Worm (Caenorhabditis elegans) whole organism, L2 larva: ENCODE data around the gene Y40A1A.3.
"Not testable (repeated sequence)": the region's sequence is repeated elsewhere in the genome, so short reads cannot be mapped to it uniquely, and the experiment has no call there.

Source experiments
- R02D3.7 ChIP-seq: fragments of 150-350 bp; optimal IDR thresholded peaks from 2 replicates; lab custom pipeline; 2014; ENCODE audit warnings: missing biosample characterization, missing genetic modification characterization
- Y55F3AM.14 ChIP-seq: fragments of 200-800 bp; sonication (Bioruptor generic); optimal IDR thresholded peaks from 2 replicates; lab custom pipeline; 2018; ENCODE audit warnings: mild to moderate bottlenecking, missing genetic modification characterization, missing compliant biosample characterization
- aly-2 ChIP-seq: fragments of 150-350 bp; optimal IDR thresholded peaks from 2 replicates; lab custom pipeline; 2014; ENCODE audit warnings: missing biosample characterization, missing genetic modification characterization
- ama-1 ChIP-seq: fragments of 150-350 bp; optimal IDR thresholded peaks from 2 replicates; lab custom pipeline; 2018; ENCODE audit warnings: inconsistent platforms
- blmp-1 ChIP-seq: sonication (generic microtip); optimal IDR thresholded peaks from 2 replicates; lab custom pipeline; 2017; ENCODE audit warnings: missing genetic modification characterization, mild to moderate bottlenecking, missing compliant biosample characterization, antibody characterized with exemption, moderate library complexity; ENCODE audit not compliant: insufficient read depth
- ceh-82 ChIP-seq: fragments of 150-350 bp; optimal IDR thresholded peaks from 2 replicates; lab custom pipeline; 2014; ENCODE audit warnings: missing biosample characterization, missing genetic modification characterization
- crh-2 ChIP-seq: sonication (generic microtip); optimal IDR thresholded peaks from 2 replicates; lab custom pipeline; 2017; ENCODE audit warnings: missing biosample characterization, missing genetic modification characterization
- dmd-4 ChIP-seq: sonication (generic microtip); optimal IDR thresholded peaks from 2 replicates; lab custom pipeline; 2017; ENCODE audit warnings: missing biosample characterization, missing genetic modification characterization
- elt-1 ChIP-seq: fragments of 150-350 bp; optimal IDR thresholded peaks from 2 replicates; lab custom pipeline; 2014; ENCODE audit warnings: missing biosample characterization, missing genetic modification characterization
- fos-1 ChIP-seq: fragments of 150-350 bp; optimal IDR thresholded peaks from 2 replicates; lab custom pipeline; 2014; ENCODE audit warnings: missing biosample characterization, missing genetic modification characterization
- lin-11 ChIP-seq: fragments of 150-350 bp; sonication (generic microtip); optimal IDR thresholded peaks from 2 replicates; lab custom pipeline; 2014; ENCODE audit warnings: missing biosample characterization, missing genetic modification characterization, inconsistent platforms, mixed read lengths
- lin-13 ChIP-seq: fragments of 150-350 bp; optimal IDR thresholded peaks from 2 replicates; lab custom pipeline; 2014; ENCODE audit warnings: missing biosample characterization, missing genetic modification reagents, missing genetic modification characterization
- lsy-2 ChIP-seq, 2 experiments: fragments of 150-350 bp in 1 of 2; sonication (generic microtip) in 1 of 2; optimal IDR thresholded peaks; 2 replicates each; lab custom pipeline; 2014 to 2017; ENCODE audit warnings: missing biosample characterization in 2 of 2, missing genetic modification characterization in 2 of 2
- mbf-1 ChIP-seq: sonication (generic microtip); optimal IDR thresholded peaks from 2 replicates; lab custom pipeline; 2017; ENCODE audit warnings: missing biosample characterization, missing genetic modification characterization
- mdl-1 ChIP-seq, 2 experiments: fragments of 150-350 bp in 1 of 2; sonication (generic microtip) in 1 of 2; optimal IDR thresholded peaks; 2 replicates each; lab custom pipeline; 2017; ENCODE audit warnings: missing biosample characterization in 2 of 2, missing genetic modification characterization in 2 of 2
- nhr-11 ChIP-seq: fragments of 150-350 bp; optimal IDR thresholded peaks from 2 replicates; lab custom pipeline; 2014; ENCODE audit warnings: missing biosample characterization, missing genetic modification characterization
- nhr-12 ChIP-seq: fragments of 150-350 bp; optimal IDR thresholded peaks from 2 replicates; lab custom pipeline; 2014; ENCODE audit warnings: missing biosample characterization, missing genetic modification characterization
- nhr-21 ChIP-seq: fragments of 150-350 bp; optimal IDR thresholded peaks from 2 replicates; lab custom pipeline; 2014; ENCODE audit warnings: missing biosample characterization, missing genetic modification characterization
- nhr-23 ChIP-seq: fragments of 150-350 bp; optimal IDR thresholded peaks from 2 replicates; lab custom pipeline; 2014; ENCODE audit warnings: missing biosample characterization, missing genetic modification reagents, missing genetic modification characterization
- nhr-237 ChIP-seq: fragments of 150-350 bp; optimal IDR thresholded peaks from 2 replicates; lab custom pipeline; 2014; ENCODE audit warnings: missing biosample characterization, missing genetic modification characterization
- nhr-25 ChIP-seq: fragments of 150-350 bp; sonication (generic microtip); optimal IDR thresholded peaks from 3 replicates; lab custom pipeline; 2014; ENCODE audit warnings: missing biosample characterization, missing genetic modification characterization
- nhr-6 ChIP-seq: fragments of 150-350 bp; optimal IDR thresholded peaks from 2 replicates; lab custom pipeline; 2014; ENCODE audit warnings: missing biosample characterization, missing genetic modification characterization
- nhr-77 ChIP-seq: fragments of 150-350 bp; optimal IDR thresholded peaks from 2 replicates; lab custom pipeline; 2014; ENCODE audit warnings: missing biosample characterization, missing genetic modification characterization
- peb-1 ChIP-seq: fragments of 150-350 bp; optimal IDR thresholded peaks from 2 replicates; lab custom pipeline; 2014; ENCODE audit warnings: missing biosample characterization, missing genetic modification characterization
- sem-4 ChIP-seq: fragments of 150-350 bp; optimal IDR thresholded peaks from 2 replicates; lab custom pipeline; 2014; ENCODE audit warnings: missing biosample characterization, missing genetic modification reagents, missing genetic modification characterization
- skn-1 ChIP-seq: sonication (generic microtip); optimal IDR thresholded peaks from 2 replicates; lab custom pipeline; 2017; ENCODE audit warnings: missing biosample characterization, missing genetic modification characterization
- sma-3 ChIP-seq: sonication (generic microtip); optimal IDR thresholded peaks from 2 replicates; lab custom pipeline; 2016; ENCODE audit warnings: missing genetic modification reagents, missing genetic modification characterization, missing compliant biosample characterization
- sma-9 ChIP-seq, 2 experiments: fragments of 150-350 bp in 1 of 2; sonication (generic microtip) in 1 of 2; optimal IDR thresholded peaks; 2 replicates each; lab custom pipeline; 2014 to 2016; ENCODE audit warnings: missing genetic modification characterization in 2 of 2, mild to moderate bottlenecking in 1 of 2, missing biosample characterization in 1 of 2, missing compliant biosample characterization in 1 of 2, missing genetic modification reagents in 1 of 2, moderate library complexity in 1 of 2
- snpc-4 ChIP-seq: fragments of 150-350 bp; optimal IDR thresholded peaks from 2 replicates; lab custom pipeline; 2014; ENCODE audit warnings: missing biosample characterization, missing genetic modification characterization
- unc-55 ChIP-seq: fragments of 150-350 bp; sonication (generic microtip); optimal IDR thresholded peaks from 3 replicates; lab custom pipeline; 2014; ENCODE audit warnings: missing biosample characterization, missing genetic modification reagents, missing genetic modification characterization
- unc-62 ChIP-seq: fragments of 150-350 bp; optimal IDR thresholded peaks from 2 replicates; lab custom pipeline; 2014; ENCODE audit warnings: missing biosample characterization, missing genetic modification reagents, missing genetic modification characterization
- zag-1 ChIP-seq: fragments of 150-350 bp; optimal IDR thresholded peaks from 2 replicates; lab custom pipeline; 2014; ENCODE audit warnings: missing biosample characterization, missing genetic modification characterization
- ztf-1 ChIP-seq: fragments of 200-800 bp; sonication (Bioruptor generic); conservative IDR thresholded peaks from 2 replicates; pipeline ENCODE4 v1.3.6; 2022; ENCODE audit warnings: missing genetic modification characterization, missing compliant biosample characterization
- ztf-4 ChIP-seq: fragments of 150-350 bp; optimal IDR thresholded peaks from 2 replicates; lab custom pipeline; 2014; ENCODE audit warnings: missing biosample characterization, missing genetic modification characterization

Gene Y40A1A.3

DNA sequence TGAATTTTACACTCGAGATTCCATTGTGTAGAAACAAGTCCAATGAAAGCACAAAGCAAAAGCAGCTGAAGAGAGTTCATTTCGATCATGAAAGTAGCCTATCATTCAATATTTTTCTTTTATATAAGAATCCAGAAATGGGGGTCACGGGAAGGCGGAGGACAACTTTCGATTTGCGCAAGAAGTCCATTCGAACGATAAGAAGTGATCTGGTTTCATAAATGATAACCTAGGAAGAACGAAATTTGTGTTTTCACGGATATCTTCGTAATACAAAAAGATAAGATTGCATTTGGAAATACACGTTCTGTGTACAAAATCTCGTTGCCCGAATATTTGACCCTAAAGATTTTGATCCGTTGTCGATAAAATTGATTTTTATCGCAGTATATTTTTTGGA, 33.6 kb upstream of the Y40A1A.3 start, which contains the start of gene Y102A11A.5:
Y102A11A.5 (minus strand) TSS at position 175 of the 400 bp plus-strand sequence.
- TF ChIP-seq lin-11 (tag; lab: Kevin White, UChicago) (no peak), unc-62 (GFP tag; lab: Kevin White, UChicago) (no peak), dmd-4 (tag; lab: Kevin White, UChicago) (no peak), skn-1 (tag; lab: Kevin White, UChicago) (no peak), nhr-21 (peak; percentile 45), nhr-25 (tag; lab: Kevin White, UChicago) (no peak), nhr-77 (tag; lab: Kevin White, UChicago) (no peak), lsy-2 (tag; optimal IDR thresholded peaks at IDR 0.05; lab: Kevin White, UChicago) (no peak), sem-4 (tag; lab: Kevin White, UChicago) (no peak)

DNA sequence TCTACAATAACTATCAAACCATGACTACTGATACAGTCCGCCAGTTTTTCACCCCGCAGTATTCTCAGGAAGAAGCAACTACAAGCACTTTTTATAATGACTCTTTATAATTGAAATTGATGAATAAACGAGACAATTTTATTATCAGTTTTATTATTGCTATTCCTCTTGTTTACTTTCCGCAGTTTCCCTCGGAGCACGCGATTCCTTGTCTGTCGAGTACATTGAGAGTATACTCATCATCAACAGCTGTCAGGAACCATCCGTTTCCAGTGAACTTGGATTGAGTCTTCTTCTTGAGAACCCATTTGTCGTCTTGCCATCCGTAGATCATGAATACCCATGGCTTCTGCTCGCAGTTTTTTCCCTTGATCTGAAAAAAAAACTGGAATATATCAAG, 33.0 kb upstream of the Y40A1A.3 start:
- TF ChIP-seq snpc-4 (tag; lab: Kevin White, UChicago) = no peak
- no peak for TF ChIP-seq sma-3
- no peak for TF ChIP-seq ama-1 (lab: Kevin White, UChicago)
- TF ChIP-seq unc-62 (GFP tag; lab: Kevin White, UChicago) = no peak
- no peak for TF ChIP-seq nhr-23 (tag; lab: Kevin White, UChicago)
- no peak for TF ChIP-seq Y55F3AM.14
- TF ChIP-seq blmp-1 (tag; lab: Kevin White, UChicago) = no peak
- TF ChIP-seq nhr-21 = no peak
- no peak for TF ChIP-seq lin-13 (GFP tag; lab: Kevin White, UChicago)
- TF ChIP-seq elt-1 (tag; lab: Kevin White, UChicago) = no peak
- TF ChIP-seq zag-1 (tag; lab: Kevin White, UChicago) = no peak
- TF ChIP-seq nhr-25 (tag; lab: Kevin White, UChicago) = no peak
- no peak for TF ChIP-seq nhr-77 (tag; lab: Kevin White, UChicago)
- no peak for TF ChIP-seq R02D3.7 (tag; lab: Kevin White, UChicago)
- TF ChIP-seq ceh-82 (tag; lab: Kevin White, UChicago) = no peak
- no peak for TF ChIP-seq skn-1 (tag; lab: Kevin White, UChicago)
- TF ChIP-seq nhr-11 (tag; lab: Kevin White, UChicago) = no peak
- no peak for TF ChIP-seq nhr-237 (tag; lab: Kevin White, UChicago)
- no peak for TF ChIP-seq unc-55 (GFP tag; lab: Kevin White, UChicago)
- TF ChIP-seq mdl-1 (tag; optimal IDR thresholded peaks at IDR 0.05; lab: Kevin White, UChicago) = no peak
- TF ChIP-seq, all 48 proteins: peak for 0

DNA sequence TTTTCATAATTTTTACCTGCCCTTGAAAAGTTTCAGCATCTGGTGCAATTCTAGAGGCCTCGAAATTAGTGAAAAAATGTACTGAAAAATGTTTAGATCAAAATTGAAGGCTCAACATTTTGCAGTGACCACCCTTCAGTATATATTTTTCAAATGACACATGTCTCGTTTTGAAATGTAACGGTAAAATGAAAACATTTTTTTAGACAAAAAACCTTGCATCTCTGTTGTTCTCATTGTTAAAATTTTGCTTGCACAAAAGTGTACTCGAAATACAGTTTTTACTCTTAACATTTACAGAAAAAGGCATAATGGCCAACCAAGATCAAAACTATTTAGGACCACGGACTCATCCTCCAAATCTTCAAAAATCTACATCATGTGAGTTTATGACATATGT, 28.5 kb upstream of the Y40A1A.3 start, which contains the start of gene Y102A11A.2:
Y102A11A.2 (plus strand) TSS at position 301 of the 400 bp plus-strand sequence.
- not testable (repeated sequence) for TF ChIP-seq ztf-1 (GFP tag; lab: Robert Waterston, UW); unc-55 (GFP tag; lab: Kevin White, UChicago); sma-3
- TF ChIP-seq, all 48 proteins: peak for 0; not testable (repeated sequence) for 48

DNA sequence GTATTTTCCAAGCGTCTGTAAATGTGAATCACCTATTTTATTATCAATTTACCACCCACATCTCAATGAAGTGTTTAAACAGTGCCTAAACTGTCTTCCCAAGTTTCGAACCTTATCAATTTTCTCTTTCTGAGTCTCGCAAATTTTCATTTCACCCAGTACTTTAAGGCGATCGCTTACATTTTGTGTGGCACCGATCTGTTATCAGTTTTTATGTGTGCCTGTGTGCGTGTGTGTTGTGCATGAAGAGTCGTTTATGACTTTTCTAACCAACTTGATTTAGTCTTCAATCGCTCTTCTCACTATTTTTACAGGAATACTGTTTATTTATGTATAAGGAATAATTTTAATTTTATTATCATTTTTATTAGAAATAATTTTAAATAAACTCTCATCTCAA, 27.6 kb upstream of the Y40A1A.3 start:
- peak; percentile 13 for TF ChIP-seq fos-1 (tag; lab: Kevin White, UChicago)

DNA sequence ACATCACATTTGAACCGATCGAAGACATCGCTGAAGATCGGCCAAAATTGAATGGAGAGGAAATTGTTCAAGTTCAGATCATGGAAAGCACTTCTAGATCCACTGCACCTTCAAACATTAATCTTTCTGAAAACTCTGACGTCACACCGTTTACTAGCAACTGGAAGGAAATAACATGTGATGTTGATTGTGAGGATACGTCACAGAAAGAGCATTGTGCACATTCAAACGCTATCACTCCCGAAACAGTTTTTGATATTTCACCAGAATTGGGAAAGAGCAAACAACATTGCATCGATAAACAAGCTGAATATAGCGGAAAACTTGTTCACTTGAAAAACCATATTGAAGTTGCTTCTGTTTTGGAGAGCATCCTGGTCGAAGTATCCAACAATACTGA, 23.7 kb upstream of the Y40A1A.3 start:
- TF ChIP-seq mbf-1 (tag; lab: Kevin White, UChicago) = no peak
- TF ChIP-seq nhr-21 = no peak
- no peak for TF ChIP-seq sma-9 (GFP tag; optimal IDR thresholded peaks at IDR 0.05; lab: Kevin White, UChicago)
- no peak for TF ChIP-seq sma-9 (tag; optimal IDR thresholded peaks at IDR 0.05; lab: Kevin White, UChicago)
- no peak for TF ChIP-seq ceh-82 (tag; lab: Kevin White, UChicago)
- TF ChIP-seq lsy-2 (tag; optimal IDR thresholded peaks at IDR 0.05; lab: Kevin White, UChicago) = no peak
- no peak for TF ChIP-seq zag-1 (tag; lab: Kevin White, UChicago)
- no peak for TF ChIP-seq peb-1
- TF ChIP-seq crh-2 (tag; lab: Kevin White, UChicago) = no peak
- TF ChIP-seq dmd-4 (tag; lab: Kevin White, UChicago) = no peak
- no peak for TF ChIP-seq nhr-77 (tag; lab: Kevin White, UChicago)
- TF ChIP-seq nhr-237 (tag; lab: Kevin White, UChicago) = no peak
- no peak for TF ChIP-seq sma-3
- TF ChIP-seq nhr-6 (tag; lab: Kevin White, UChicago) = no peak
- no peak for TF ChIP-seq elt-1 (tag; lab: Kevin White, UChicago)
- no peak for TF ChIP-seq aly-2 (tag; lab: Kevin White, UChicago)
- no peak for TF ChIP-seq nhr-12
- TF ChIP-seq sem-4 (tag; lab: Kevin White, UChicago) = no peak
- TF ChIP-seq skn-1 (tag; lab: Kevin White, UChicago) = no peak
- TF ChIP-seq ztf-4 (tag; lab: Kevin White, UChicago) = no peak
- TF ChIP-seq, all 48 proteins: peak for 0
